Fruit fly (Drosophila melanogaster): ENCODE results near the gene Nadsyn.

Nadsyn gene

dm6 chrX:13764397-13765119 is 46.5 kb upstream of the Nadsyn start (continued):
- no peak for TF ChIP-seq Hr38 (GFP tag; optimal IDR thresholded peaks at IDR 0.05)
- TF ChIP-seq lz (GFP tag; optimal IDR thresholded peaks at IDR 0.05) = no peak
- no peak for TF ChIP-seq fd85E (GFP tag; optimal IDR thresholded peaks at IDR 0.05)
- peak; percentile 62 for TF ChIP-seq esn (GFP tag; optimal IDR thresholded peaks at IDR 0.05)
- TF ChIP-seq Hr4 (GFP tag; optimal IDR thresholded peaks at IDR 0.05) = peak; percentile 56
- TF ChIP-seq Ets21C (GFP tag; optimal IDR thresholded peaks at IDR 0.05) = no peak
- no peak for TF ChIP-seq topi (GFP tag; optimal IDR thresholded peaks at IDR 0.05)
- peak; percentile 82 for TF ChIP-seq svp (GFP tag)
- peak; percentile 64 for TF ChIP-seq Sox102F (GFP tag; optimal IDR thresholded peaks at IDR 0.05)
- no peak for TF ChIP-seq CG11294 (GFP tag; IDR thresholded peaks at IDR 0.05)
- no peak for TF ChIP-seq dsx (GFP tag; optimal IDR thresholded peaks at IDR 0.05; ENCODE audit: poor library complexity, severe bottlenecking)
- TF ChIP-seq Met (GFP tag; optimal IDR thresholded peaks at IDR 0.05) = peak; percentile 37
- no peak for TF ChIP-seq Blimp-1 (GFP tag; optimal IDR thresholded peaks at IDR 0.05)
- TF ChIP-seq OdsH (GFP tag; optimal IDR thresholded peaks at IDR 0.05) = peak; percentile 60
- TF ChIP-seq CG11762 (GFP tag; optimal IDR thresholded peaks at IDR 0.05; ENCODE audit: insufficient read depth) = no peak
- peak; percentile 73 for TF ChIP-seq CG32006 (GFP tag; optimal IDR thresholded peaks at IDR 0.05)
- peak; percentile 75 for TF ChIP-seq CG15336 (GFP tag; IDR thresholded peaks at IDR 0.05)
- TF ChIP-seq Eip93F (GFP tag; optimal IDR thresholded peaks at IDR 0.05) = no peak
- peak; percentile 40 for TF ChIP-seq net (GFP tag; optimal IDR thresholded peaks at IDR 0.05)
- TF ChIP-seq CG3919 (GFP tag; optimal IDR thresholded peaks at IDR 0.05) = peak; percentile 53
- TF ChIP-seq CG4318 (GFP tag; optimal IDR thresholded peaks at IDR 0.05) = peak; percentile 51
- TF ChIP-seq spab (GFP tag; optimal IDR thresholded peaks at IDR 0.05) = peak; percentile 21

dm6 chrX:13762372-13762883 is 44.3 kb upstream of the Nadsyn start, which contains the start of gene rdgB:
TSS of gene rdgB (plus strand) at chrX:13762752.
- TF ChIP-seq OdsH (GFP tag; optimal IDR thresholded peaks at IDR 0.05) (peak; percentile 84), topi (GFP tag; optimal IDR thresholded peaks at IDR 0.05) (peak; percentile 83), CG10669 (GFP tag; optimal IDR thresholded peaks at IDR 0.05) (peak; percentile 100), fd85E (GFP tag; optimal IDR thresholded peaks at IDR 0.05) (no peak), Eip75B (GFP tag; optimal IDR thresholded peaks at IDR 0.05) (peak; percentile 76), Hr38 (GFP tag; optimal IDR thresholded peaks at IDR 0.05) (no peak), Sox102F (GFP tag; optimal IDR thresholded peaks at IDR 0.05) (peak; percentile 79), CG6163 (GFP tag; IDR thresholded peaks at IDR 0.05) (peak; percentile 68; the same call in 2 of the 3 replicates), Gug (GFP tag; IDR thresholded peaks at IDR 0.05) (peak; percentile 72), CG9139 (GFP tag; optimal IDR thresholded peaks at IDR 0.05) (peak; percentile 32), Hr39 (GFP tag; optimal IDR thresholded peaks at IDR 0.05) (peak; percentile 73), CG32006 (GFP tag; optimal IDR thresholded peaks at IDR 0.05) (peak; percentile 95), CG3032 (tag; optimal IDR thresholded peaks at IDR 0.05) (peak; percentile 83), Smox (GFP tag; optimal IDR thresholded peaks at IDR 0.05) (peak; percentile 83), salr (GFP tag; optimal IDR thresholded peaks at IDR 0.05) (peak in 1 of 2 experiments; percentile 93), Eip93F (GFP tag; optimal IDR thresholded peaks at IDR 0.05) (peak; percentile 53), pdm3 (GFP tag; optimal IDR thresholded peaks at IDR 0.05) (peak; percentile 85), CG8632 (GFP tag; optimal IDR thresholded peaks at IDR 0.05) (peak; percentile 83), dac (GFP tag; optimal IDR thresholded peaks at IDR 0.05) (peak; percentile 81), svp (GFP tag) (peak; percentile 88), CG6854 (GFP tag; optimal IDR thresholded peaks at IDR 0.05) (peak; percentile 21), eg (GFP tag; IDR thresholded peaks at IDR 0.05) (peak; percentile 64; the same call in 2 of the 3 replicates), CG8119 (GFP tag; IDR thresholded peaks at IDR 0.05) (peak; percentile 80), dsx (GFP tag; optimal IDR thresholded peaks at IDR 0.05; ENCODE audit: poor library complexity, severe bottlenecking) (peak; percentile 56), CG3919 (GFP tag; optimal IDR thresholded peaks at IDR 0.05) (peak; percentile 88), CG16779 (tag; optimal IDR thresholded peaks at IDR 0.05) (peak; percentile 51), CG11294 (GFP tag; IDR thresholded peaks at IDR 0.05) (peak; percentile 39; the same call in 1 of the 2 replicates), Eip78C (GFP tag) (peak; percentile 94), net (GFP tag; optimal IDR thresholded peaks at IDR 0.05) (peak; percentile 73), Met (GFP tag; optimal IDR thresholded peaks at IDR 0.05) (peak; percentile 82), CG8319 (GFP tag; optimal IDR thresholded peaks at IDR 0.05) (peak; percentile 54), Ets21C (GFP tag; optimal IDR thresholded peaks at IDR 0.05) (peak; percentile 35), fkh (GFP tag; optimal IDR thresholded peaks at IDR 0.05) (peak; percentile 23), CG31627 (GFP tag; optimal IDR thresholded peaks at IDR 0.05) (peak; percentile 72), fd59A (GFP tag; optimal IDR thresholded peaks at IDR 0.05) (peak; percentile 81), spab (GFP tag; optimal IDR thresholded peaks at IDR 0.05) (peak; percentile 69), CG11762 (GFP tag; optimal IDR thresholded peaks at IDR 0.05; ENCODE audit: insufficient read depth) (peak; percentile 78), CG11902 (GFP tag; optimal IDR thresholded peaks at IDR 0.05) (peak; percentile 76), Sox14 (GFP tag; optimal IDR thresholded peaks at IDR 0.05) (peak; percentile 68)

Measured in whole organism, prepupa.